Worm (Caenorhabditis elegans): ENCODE results near the gene flr-4.

DNA sequence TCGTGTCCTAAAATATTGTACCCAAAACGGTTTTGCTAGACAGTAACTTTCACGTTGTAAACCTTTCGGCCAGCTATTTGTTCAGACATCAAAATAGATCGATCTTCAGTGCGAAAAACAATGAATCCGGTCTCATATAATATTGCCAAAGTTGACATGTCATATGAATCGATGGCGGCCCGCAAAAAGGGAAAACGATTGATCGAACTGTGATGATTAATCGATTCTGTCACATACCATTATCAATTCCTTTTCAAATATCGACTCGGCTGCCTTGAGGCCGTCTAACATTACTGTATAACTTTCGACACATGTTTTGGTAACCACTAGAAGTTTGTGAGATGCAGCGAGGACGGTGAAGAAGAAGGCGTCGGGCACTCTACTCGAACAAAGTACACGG is 16.3 kb upstream of the flr-4 start:
- no peak for TF ChIP-seq ama-1 (optimal IDR thresholded peaks at IDR 0.05)
- no peak for TF ChIP-seq aly-1 (tag; optimal IDR thresholded peaks at IDR 0.05)
- no peak for TF ChIP-seq sea-1 (GFP tag; conservative IDR thresholded peaks at IDR 0.05)
- TF ChIP-seq scrt-1 (GFP tag; IDR thresholded peaks at IDR 0.05): no peak
- TF ChIP-seq tbx-11 (GFP tag; IDR thresholded peaks at IDR 0.05): no peak
- no peak for TF ChIP-seq ceh-36 (tag; optimal IDR thresholded peaks at IDR 0.05)
- TF ChIP-seq ets-7 (tag; optimal IDR thresholded peaks at IDR 0.05): no peak
- TF ChIP-seq tbx-37 (GFP tag; conservative IDR thresholded peaks at IDR 0.05): no peak
- no peak for TF ChIP-seq F13C5.2 (tag; optimal IDR thresholded peaks at IDR 0.05)
- TF ChIP-seq B0310.2 (tag; optimal IDR thresholded peaks at IDR 0.05): no peak
- no peak for TF ChIP-seq hnd-1 (tag; optimal IDR thresholded peaks at IDR 0.05)
- no peak for TF ChIP-seq flt-1 (GFP tag; IDR thresholded peaks at IDR 0.05)
- TF ChIP-seq hmg-4 (GFP tag; optimal IDR thresholded peaks at IDR 0.05): no peak
- TF ChIP-seq pes-1 (GFP tag; IDR thresholded peaks at IDR 0.05): no peak
